Fruit fly (Drosophila melanogaster) S2 (cell line): Measurements from ENCODE around the gene Pdss2.

ENCODE experiments used
- CG8478 ChIP-seq: fragments of >200 bp; optimal IDR thresholded peaks from 2 replicates; lab custom pipeline; 2018
- CTCF ChIP-seq, 2 experiments: fragments of >200 bp; optimal IDR thresholded peaks; 2 replicates each; lab custom pipeline; 2018

The Pdss2 gene

dm6 chr3L:21008899-21009298 is 18.8 kb upstream of the Pdss2 start:
- TF ChIP-seq CG8478 (lab: Kevin White, UChicago) = no peak
- TF ChIP-seq CTCF (optimal IDR thresholded peaks at IDR 0.05; lab: Kevin White, UChicago) = no peak

- no peak for TF ChIP-seq CG8478 (lab: Kevin White, UChicago)
- no peak for TF ChIP-seq CTCF (optimal IDR thresholded peaks at IDR 0.05; lab: Kevin White, UChicago)
These were observed 18.2 kb upstream of the Pdss2 start for dm6 chr3L:21009405-21010120.

- TF ChIP-seq CTCF (optimal IDR thresholded peaks at IDR 0.05; lab: Kevin White, UChicago) (no peak), CG8478 (lab: Kevin White, UChicago) (no peak)
These were observed 16.7 kb upstream of the Pdss2 start for dm6 chr3L:21010846-21011607.

- TF ChIP-seq CG8478 (lab: Kevin White, UChicago) (no peak), CTCF (optimal IDR thresholded peaks at IDR 0.05; lab: Kevin White, UChicago) (no peak)
These were observed 16.0 kb upstream of the Pdss2 start for dm6 chr3L:21011689-21012088.

- TF ChIP-seq CG8478 (lab: Kevin White, UChicago) (no peak), CTCF (optimal IDR thresholded peaks at IDR 0.05; lab: Kevin White, UChicago) (no peak)
These were observed 14.2 kb upstream of the Pdss2 start for dm6 chr3L:21013465-21013864.

dm6 chr3L:21014516-21014945 is 13.2 kb upstream of the Pdss2 start:
- TF ChIP-seq CTCF (optimal IDR thresholded peaks at IDR 0.05; lab: Kevin White, UChicago) (no peak), CG8478 (lab: Kevin White, UChicago) (no peak)

- no peak for TF ChIP-seq CTCF (optimal IDR thresholded peaks at IDR 0.05; lab: Kevin White, UChicago)
- no peak for TF ChIP-seq CG8478 (lab: Kevin White, UChicago)
These were observed 4.4 kb upstream of the Pdss2 start for dm6 chr3L:21023364-21023763.

dm6 chr3L:21023795-21024194 is 3.9 kb upstream of the Pdss2 start:
- TF ChIP-seq CTCF (optimal IDR thresholded peaks at IDR 0.05; lab: Kevin White, UChicago) (no peak), CG8478 (lab: Kevin White, UChicago) (no peak)

dm6 chr3L:21024563-21024962 is 3.2 kb upstream of the Pdss2 start:
- TF ChIP-seq CTCF (optimal IDR thresholded peaks at IDR 0.05; lab: Kevin White, UChicago) (no peak), CG8478 (lab: Kevin White, UChicago) (no peak)

- no peak for TF ChIP-seq CG8478 (lab: Kevin White, UChicago)
- no peak for TF ChIP-seq CTCF (optimal IDR thresholded peaks at IDR 0.05; lab: Kevin White, UChicago)
These were observed 2.5 kb upstream of the Pdss2 start for dm6 chr3L:21024965-21025833.

- peak in 1 of 2 experiments; percentile 51 for TF ChIP-seq CTCF (optimal IDR thresholded peaks at IDR 0.05; lab: Kevin White, UChicago)
- peak; percentile 25 for TF ChIP-seq CG8478 (lab: Kevin White, UChicago)
These were observed 1.4 kb upstream of the Pdss2 start for dm6 chr3L:21026025-21026916.

dm6 chr3L:21026917-21027517 is 698 bp upstream of the Pdss2 start, which contains the start of gene skd:
TSS of gene skd (minus strand) at chr3L:21027434.
- TF ChIP-seq CG8478 (lab: Kevin White, UChicago) = no peak
- no peak for TF ChIP-seq CTCF (optimal IDR thresholded peaks at IDR 0.05; lab: Kevin White, UChicago)
